Worm (Caenorhabditis elegans): ENCODE measurements around the gene ilys-4.
A peak's percentile ranks its signal among the peaks of the same experiment; 100 is the strongest.

Gene ilys-4

ce11 chrIV:7902221-7902904, 5.0 kb upstream of the ilys-4 start, which contains the start of gene arp-11 (continued):
- no peak for TF ChIP-seq F57A8.1 (GFP tag; optimal IDR thresholded peaks at IDR 0.05)
- no peak for TF ChIP-seq sea-2 (GFP tag; IDR thresholded peaks at IDR 0.05)
- TF ChIP-seq mes-4 (tag; optimal IDR thresholded peaks at IDR 0.05), result no peak
- TF ChIP-seq bed-1 (GFP tag; IDR thresholded peaks at IDR 0.05), result no peak
- no peak for TF ChIP-seq B0261.1 (tag; optimal IDR thresholded peaks at IDR 0.05)
- no peak for TF ChIP-seq T07F8.4 (tag; optimal IDR thresholded peaks at IDR 0.05)
- peak; percentile 96 for TF ChIP-seq atf-7 (tag; optimal IDR thresholded peaks at IDR 0.05)
- TF ChIP-seq dox-1 (GFP tag; IDR thresholded peaks at IDR 0.05), result peak; percentile 61
- peak; percentile 29 for TF ChIP-seq snpc-1.3 (tag; optimal IDR thresholded peaks at IDR 0.05; ENCODE audit: insufficient read depth)
- no peak for TF ChIP-seq Y53F4B.3 (GFP tag; IDR thresholded peaks at IDR 0.05)
- peak; percentile 55 for TF ChIP-seq F23B12.7 (tag; optimal IDR thresholded peaks at IDR 0.05; ENCODE audit: insufficient read depth)
- no peak for TF ChIP-seq ztf-22 (GFP tag; optimal IDR thresholded peaks at IDR 0.05)
- no peak for TF ChIP-seq let-526 (GFP tag; IDR thresholded peaks at IDR 0.05)
- TF ChIP-seq Y79H2A.3 (GFP tag; conservative IDR thresholded peaks at IDR 0.05), result no peak
- TF ChIP-seq pha-4 (tag; optimal IDR thresholded peaks at IDR 0.05), result no peak
- no peak for TF ChIP-seq F39B2.1 (GFP tag; IDR thresholded peaks at IDR 0.05)
- no peak for TF ChIP-seq ceh-91 (GFP tag; IDR thresholded peaks at IDR 0.05)
- TF ChIP-seq efl-1 (GFP tag; optimal IDR thresholded peaks at IDR 0.05), result peak; percentile 26
- no peak for TF ChIP-seq hlh-26 (GFP tag; conservative IDR thresholded peaks at IDR 0.05)
- no peak for TF ChIP-seq die-1 (tag; optimal IDR thresholded peaks at IDR 0.05)
- TF ChIP-seq Y67H2A.10 (GFP tag; conservative IDR thresholded peaks at IDR 0.05), result no peak
- no peak for TF ChIP-seq unc-130 (GFP tag; optimal IDR thresholded peaks at IDR 0.05)
- peak; percentile 0 for TF ChIP-seq tlf-1 (GFP tag; optimal IDR thresholded peaks at IDR 0.05)
- TF ChIP-seq somi-1 (GFP tag; optimal IDR thresholded peaks at IDR 0.05), result no peak
- peak; percentile 61; the same call in 1 of the 2 replicates for TF ChIP-seq madf-6 (GFP tag; IDR thresholded peaks at IDR 0.05)
- TF ChIP-seq lir-1 (GFP tag; conservative IDR thresholded peaks at IDR 0.05), result no peak
- no peak for TF ChIP-seq attf-6 (GFP tag; IDR thresholded peaks at IDR 0.05)
- TF ChIP-seq madf-10 (tag; optimal IDR thresholded peaks at IDR 0.05), result peak; percentile 46
- TF ChIP-seq hsf-1 (GFP tag; IDR thresholded peaks at IDR 0.05), result no peak
- no peak for TF ChIP-seq lsy-27 (tag; optimal IDR thresholded peaks at IDR 0.05; ENCODE audit: borderline replicate concordance, insufficient read depth)
- TF ChIP-seq rpc-1 (optimal IDR thresholded peaks at IDR 0.05), result no peak
- no peak for TF ChIP-seq rpc-1 (tag; optimal IDR thresholded peaks at IDR 0.05)
- TF ChIP-seq F57C9.4 (tag; optimal IDR thresholded peaks at IDR 0.05), result no peak
- peak; percentile 84 for TF ChIP-seq attf-5 (GFP tag; optimal IDR thresholded peaks at IDR 0.05)
- TF ChIP-seq ceh-40 (GFP tag; IDR thresholded peaks at IDR 0.05), result no peak
- no peak for TF ChIP-seq dpff-1 (tag; optimal IDR thresholded peaks at IDR 0.05)
- no peak for TF ChIP-seq him-1 (tag; optimal IDR thresholded peaks at IDR 0.05)
- TF ChIP-seq nhr-90 (tag; optimal IDR thresholded peaks at IDR 0.05), result no peak
- TF ChIP-seq F10E7.11 (tag; optimal IDR thresholded peaks at IDR 0.05), result no peak
- TF ChIP-seq fkh-3 (tag; optimal IDR thresholded peaks at IDR 0.05), result no peak
- TF ChIP-seq repo-1 (tag; optimal IDR thresholded peaks at IDR 0.05), result no peak
- no peak for TF ChIP-seq ets-4 (GFP tag; optimal IDR thresholded peaks at IDR 0.05)
- TF ChIP-seq ZK185.1 (tag; optimal IDR thresholded peaks at IDR 0.05; ENCODE audit: poor library complexity, severe bottlenecking), result peak; percentile 56
- TF ChIP-seq aptf-2 (GFP tag; conservative IDR thresholded peaks at IDR 0.05), result no peak
- TF ChIP-seq hmg-20 (GFP tag; IDR thresholded peaks at IDR 0.05), result no peak
- TF ChIP-seq ztf-26 (tag; optimal IDR thresholded peaks at IDR 0.05), result no peak
- TF ChIP-seq lin-54 (GFP tag; optimal IDR thresholded peaks at IDR 0.05), result peak; percentile 61
- TF ChIP-seq xnd-1 (tag; optimal IDR thresholded peaks at IDR 0.05), result no peak
- TF ChIP-seq chd-7 (tag; optimal IDR thresholded peaks at IDR 0.05), result no peak
